Worm (Caenorhabditis elegans) whole organism, L1 larva: ENCODE measurements around the gene C34E10.12.

ENCODE experiments used
- ama-1 ChIP-seq: fragments of 150-350 bp; optimal IDR thresholded peaks from 2 replicates; lab custom pipeline; 2014
- dsc-1 ChIP-seq: sonication (generic microtip); optimal IDR thresholded peaks from 2 replicates; lab custom pipeline; 2016; ENCODE audit warnings: mild to moderate bottlenecking, missing genetic modification characterization, missing compliant biosample characterization
- fos-1 ChIP-seq: fragments of 150-350 bp; optimal IDR thresholded peaks from 2 replicates; lab custom pipeline; 2014; ENCODE audit warnings: missing biosample characterization, missing genetic modification characterization
- lin-13 ChIP-seq: fragments of 150-350 bp; optimal IDR thresholded peaks from 2 replicates; lab custom pipeline; 2014; ENCODE audit warnings: missing biosample characterization, missing genetic modification reagents, missing genetic modification characterization
- nhr-11 ChIP-seq: fragments of 150-350 bp; optimal IDR thresholded peaks from 2 replicates; lab custom pipeline; 2014; ENCODE audit warnings: missing biosample characterization, missing genetic modification characterization
- nhr-76 ChIP-seq: sonication (generic microtip); optimal IDR thresholded peaks from 2 replicates; lab custom pipeline; 2017; ENCODE audit warnings: missing biosample characterization, missing genetic modification characterization

DNA sequence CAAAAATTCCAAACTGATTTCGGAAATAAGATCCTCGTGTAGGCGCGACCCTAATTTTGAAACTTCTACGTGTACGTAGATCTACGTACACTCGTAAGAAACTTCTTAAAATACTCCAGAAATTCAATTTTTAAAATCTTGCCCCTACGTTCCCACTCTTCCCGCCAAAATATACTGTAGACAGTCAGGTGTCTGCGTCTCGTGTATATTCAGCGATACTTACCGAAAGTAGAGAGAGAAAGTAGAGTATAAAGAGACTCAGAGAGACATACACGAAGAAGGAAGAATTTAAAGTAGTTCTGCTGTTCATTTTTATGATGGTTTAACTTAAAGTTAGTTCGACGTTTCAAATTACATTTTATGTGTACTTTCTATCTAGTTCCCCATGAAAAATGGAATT is 34.4 kb downstream of the C34E10.12 start:
- no peak for TF ChIP-seq nhr-76
- TF ChIP-seq nhr-11 (tag; lab: Kevin White, UChicago) = no peak
- no peak for TF ChIP-seq ama-1 (lab: Kevin White, UChicago)
- no peak for TF ChIP-seq dsc-1 (tag; lab: Kevin White, UChicago)
- no peak for TF ChIP-seq lin-13 (GFP tag; lab: Kevin White, UChicago)
- TF ChIP-seq fos-1 (tag; lab: Kevin White, UChicago) = no peak
